Fruit fly (Drosophila melanogaster) whole organism, prepupa: ENCODE data around the gene Mlc2.

Experiments
- CG10631 ChIP-seq: fragments of 200-800 bp; sonication (Bioruptor generic); optimal IDR thresholded peaks from 2 replicates; lab custom pipeline; 2016; ENCODE audit warnings: missing biosample characterization, missing genetic modification characterization
- CG10669 ChIP-seq: fragments of 200-800 bp; sonication (Bioruptor generic); optimal IDR thresholded peaks from 3 replicates; lab custom pipeline; 2018; ENCODE audit warnings: missing biosample characterization, mild to moderate bottlenecking, missing genetic modification characterization, moderate library complexity
- CG11294 ChIP-seq: fragments of 200-800 bp; sonication (Bioruptor generic); IDR thresholded peaks from 2 replicates; pipeline ENCODE4 v1.3.6; 2022; ENCODE audit warnings: missing biosample characterization, missing genetic modification characterization
- CG11762 ChIP-seq: fragments of 200-800 bp; sonication (Bioruptor generic); optimal IDR thresholded peaks from 3 replicates; lab custom pipeline; 2016; ENCODE audit warnings: missing biosample characterization, missing genetic modification characterization; ENCODE audit not compliant: insufficient read depth
- CG15336 ChIP-seq: fragments of 200-800 bp; sonication (Bioruptor generic); IDR thresholded peaks from 2 replicates; pipeline ENCODE4 v1.3.6; 2022; ENCODE audit warnings: missing biosample characterization, missing genetic modification characterization
- CG16779 ChIP-seq: fragments of 200-800 bp; sonication (Bioruptor generic); optimal IDR thresholded peaks from 3 replicates; lab custom pipeline; 2017; ENCODE audit warnings: missing biosample characterization, mild to moderate bottlenecking, missing genetic modification characterization
- CG32006 ChIP-seq: fragments of 200-800 bp; sonication (Bioruptor generic); optimal IDR thresholded peaks from 3 replicates; lab custom pipeline; 2017; ENCODE audit warnings: missing biosample characterization, mild to moderate bottlenecking, missing genetic modification characterization
- CG3919 ChIP-seq: fragments of 200-800 bp; sonication (Bioruptor generic); optimal IDR thresholded peaks from 3 replicates; lab custom pipeline; 2016; ENCODE audit warnings: missing biosample characterization, missing genetic modification characterization
- CG4318 ChIP-seq: fragments of 200-800 bp; sonication (Bioruptor generic); optimal IDR thresholded peaks from 3 replicates; lab custom pipeline; 2017; ENCODE audit warnings: missing biosample characterization, mild to moderate bottlenecking, missing genetic modification characterization
- CG6163 ChIP-seq: fragments of 200-800 bp; sonication (Bioruptor generic); IDR thresholded peaks from 3 replicates; pipeline ENCODE4 v1.3.6; 2022; ENCODE audit warnings: missing biosample characterization, missing genetic modification characterization
- CG6792 ChIP-seq: fragments of 200-800 bp; sonication (Bioruptor generic); optimal IDR thresholded peaks from 3 replicates; lab custom pipeline; 2016; ENCODE audit warnings: missing biosample characterization, missing genetic modification characterization
- CG6808 ChIP-seq: fragments of 200-800 bp; sonication (Bioruptor generic); optimal IDR thresholded peaks from 3 replicates; lab custom pipeline; 2017; ENCODE audit warnings: missing biosample characterization, missing genetic modification characterization, mild to moderate bottlenecking, moderate library complexity, missing genetic modification reagents
- CG7368 ChIP-seq: fragments of 200-800 bp; sonication (Bioruptor generic); optimal IDR thresholded peaks from 3 replicates; lab custom pipeline; 2016; ENCODE audit warnings: missing biosample characterization, missing genetic modification characterization
- CG8319 ChIP-seq: fragments of 200-800 bp; sonication (Bioruptor generic); optimal IDR thresholded peaks from 3 replicates; lab custom pipeline; 2016; ENCODE audit warnings: missing biosample characterization, missing genetic modification characterization
- CG9139 ChIP-seq: fragments of 200-800 bp; sonication (Bioruptor generic); optimal IDR thresholded peaks from 3 replicates; lab custom pipeline; 2017; ENCODE audit warnings: missing biosample characterization, mild to moderate bottlenecking, missing genetic modification characterization
- Eip75B ChIP-seq: fragments of 200-800 bp; sonication (Bioruptor generic); optimal IDR thresholded peaks from 3 replicates; lab custom pipeline; 2016; ENCODE audit warnings: missing biosample characterization, missing genetic modification characterization
- Eip78C ChIP-seq: fragments of 200-800 bp; sonication (Bioruptor generic); peaks from one replicate; lab custom pipeline; 2016; ENCODE audit warnings: missing biosample characterization, missing genetic modification characterization
- Eip93F ChIP-seq: fragments of 200-800 bp; sonication (Bioruptor generic); optimal IDR thresholded peaks from 2 replicates; lab custom pipeline; 2016; ENCODE audit warnings: missing biosample characterization, mild to moderate bottlenecking, missing genetic modification characterization
- Gug ChIP-seq: fragments of 200-800 bp; sonication (Bioruptor generic); IDR thresholded peaks from 2 replicates; pipeline ENCODE4 v1.3.6; 2022; ENCODE audit warnings: missing biosample characterization, missing genetic modification characterization
- Hr39 ChIP-seq: fragments of 200-800 bp; sonication (Bioruptor generic); optimal IDR thresholded peaks from 2 replicates; lab custom pipeline; 2016; ENCODE audit warnings: missing biosample characterization, missing genetic modification characterization
- Hr4 ChIP-seq: fragments of 200-800 bp; sonication (Bioruptor generic); optimal IDR thresholded peaks from 3 replicates; lab custom pipeline; 2016; ENCODE audit warnings: missing biosample characterization, missing genetic modification characterization
- Lpt ChIP-seq: fragments of 200-800 bp; sonication (Bioruptor generic); optimal IDR thresholded peaks from 3 replicates; lab custom pipeline; 2016; ENCODE audit warnings: missing biosample characterization, missing genetic modification characterization
- Met ChIP-seq: fragments of 200-800 bp; sonication (Bioruptor generic); optimal IDR thresholded peaks from 3 replicates; lab custom pipeline; 2016; ENCODE audit warnings: missing biosample characterization, missing genetic modification characterization
- OdsH ChIP-seq: fragments of 200-800 bp; sonication (Bioruptor generic); optimal IDR thresholded peaks from 3 replicates; lab custom pipeline; 2016; ENCODE audit warnings: missing biosample characterization, missing genetic modification characterization
- Smox ChIP-seq: fragments of 200-800 bp; sonication (Bioruptor generic); optimal IDR thresholded peaks from 3 replicates; lab custom pipeline; 2016; ENCODE audit warnings: missing biosample characterization, missing genetic modification characterization
- Sox102F ChIP-seq: fragments of 200-800 bp; sonication (Bioruptor generic); optimal IDR thresholded peaks from 2 replicates; lab custom pipeline; 2016; ENCODE audit warnings: missing biosample characterization, mild to moderate bottlenecking, missing genetic modification characterization
- acj6 ChIP-seq: fragments of 200-800 bp; sonication (Bioruptor generic); optimal IDR thresholded peaks from 3 replicates; lab custom pipeline; 2016; ENCODE audit warnings: missing biosample characterization, missing genetic modification characterization
- dac ChIP-seq: fragments of 200-800 bp; sonication (Bioruptor generic); optimal IDR thresholded peaks from 2 replicates; lab custom pipeline; 2017; ENCODE audit warnings: missing biosample characterization, mild to moderate bottlenecking, missing genetic modification characterization
- dsx ChIP-seq: fragments of 200-800 bp; optimal IDR thresholded peaks from 3 replicates; lab custom pipeline; 2019; ENCODE audit warnings: missing biosample characterization, mild to moderate bottlenecking, missing genetic modification characterization, moderate library complexity; ENCODE audit not compliant: poor library complexity, severe bottlenecking
- esn ChIP-seq: fragments of 200-800 bp; sonication (Bioruptor generic); optimal IDR thresholded peaks from 2 replicates; lab custom pipeline; 2016; ENCODE audit warnings: missing biosample characterization, mild to moderate bottlenecking, missing genetic modification characterization, moderate library complexity
- fd59A ChIP-seq: fragments of 200-800 bp; sonication (Bioruptor generic); optimal IDR thresholded peaks from 2 replicates; lab custom pipeline; 2017; ENCODE audit warnings: missing biosample characterization, mild to moderate bottlenecking, missing genetic modification characterization, missing genetic modification reagents
- fd85E ChIP-seq: fragments of 200-800 bp; sonication (Bioruptor generic); optimal IDR thresholded peaks from 3 replicates; lab custom pipeline; 2016; ENCODE audit warnings: missing biosample characterization, missing genetic modification characterization
- fkh ChIP-seq: fragments of 200-800 bp; sonication (Bioruptor generic); optimal IDR thresholded peaks from 3 replicates; lab custom pipeline; 2017; ENCODE audit warnings: missing biosample characterization, mild to moderate bottlenecking, missing genetic modification characterization, moderate library complexity
- lz ChIP-seq: fragments of 200-800 bp; sonication (Bioruptor generic); optimal IDR thresholded peaks from 3 replicates; lab custom pipeline; 2016; ENCODE audit warnings: missing biosample characterization, missing genetic modification characterization
- net ChIP-seq: fragments of 200-800 bp; sonication (Bioruptor generic); optimal IDR thresholded peaks from 3 replicates; lab custom pipeline; 2016; ENCODE audit warnings: missing biosample characterization, missing genetic modification characterization
- pdm3 ChIP-seq: fragments of 200-800 bp; sonication (Bioruptor generic); optimal IDR thresholded peaks from 3 replicates; lab custom pipeline; 2016; ENCODE audit warnings: missing biosample characterization, missing genetic modification characterization
- vri ChIP-seq: fragments of 200-800 bp; sonication (Bioruptor generic); optimal IDR thresholded peaks from 3 replicates; lab custom pipeline; 2016; ENCODE audit warnings: missing biosample characterization, mild to moderate bottlenecking, missing genetic modification characterization

Mlc2 gene

DNA sequence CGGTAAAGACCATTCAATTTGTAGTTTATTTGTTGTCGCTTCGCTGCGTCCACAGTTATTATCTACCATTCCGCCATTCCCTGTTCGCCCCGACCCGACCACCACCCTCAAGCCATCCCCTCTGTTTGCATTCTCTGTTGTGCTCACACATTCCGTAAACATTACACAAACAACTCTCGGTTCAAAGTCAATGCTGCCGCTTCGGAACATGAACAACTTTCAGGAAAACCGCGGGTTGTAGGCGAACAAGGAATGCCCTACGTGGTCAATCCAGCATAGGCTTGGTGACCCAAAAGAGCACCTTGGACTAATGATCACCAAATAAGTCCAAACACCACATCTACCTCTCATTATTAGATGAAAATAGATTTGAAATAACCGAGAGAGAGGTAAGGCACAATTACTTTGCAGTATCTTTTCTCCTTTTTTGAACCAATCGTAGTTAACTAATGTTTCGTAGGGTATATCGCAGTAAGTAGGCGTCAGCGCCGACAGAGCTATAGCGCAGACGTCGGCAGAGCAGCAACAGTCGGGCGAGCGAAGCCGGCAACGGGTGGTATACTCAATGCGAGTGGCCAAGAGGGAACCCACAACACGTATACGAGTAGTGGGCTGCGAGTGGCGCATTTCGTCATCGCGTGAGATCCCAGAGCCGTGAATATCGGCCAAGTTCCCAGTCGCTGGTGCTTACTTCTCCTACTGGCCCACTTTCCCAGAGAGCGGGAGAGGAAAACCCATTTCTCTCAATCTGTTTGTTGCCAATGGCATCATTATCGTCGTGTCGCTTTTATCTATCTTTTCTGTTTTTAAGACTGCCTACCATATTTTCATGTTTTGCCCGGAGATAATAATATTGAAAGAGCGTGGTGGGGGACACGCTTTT is 29.0 kb upstream of the Mlc2 start (continued):
- TF ChIP-seq pdm3 (GFP tag; lab: Kevin White, UChicago): peak; percentile 69
- TF ChIP-seq Met (GFP tag; lab: Kevin White, UChicago): peak; percentile 65
- peak; percentile 42 for TF ChIP-seq fd59A
- TF ChIP-seq CG4318 (GFP tag; lab: Kevin White, UChicago): peak; percentile 63
- TF ChIP-seq dac: peak; percentile 59
- TF ChIP-seq lz: peak; percentile 59
- peak; percentile 33 for TF ChIP-seq Smox
- TF ChIP-seq CG11294 (GFP tag; lab: Robert Waterston, UW): peak; percentile 70
- peak; percentile 13 for TF ChIP-seq fd85E (GFP tag; lab: Kevin White, UChicago)
- peak; percentile 60 for TF ChIP-seq dsx (GFP tag; lab: Kevin White, UChicago)
- TF ChIP-seq Sox102F (GFP tag; lab: Kevin White, UChicago): no peak
- peak; percentile 74 for TF ChIP-seq CG3919 (GFP tag; lab: Kevin White, UChicago)
- TF ChIP-seq CG15336: peak; percentile 64; the same call in 1 of the 2 replicates
- peak; percentile 69 for TF ChIP-seq net

DNA sequence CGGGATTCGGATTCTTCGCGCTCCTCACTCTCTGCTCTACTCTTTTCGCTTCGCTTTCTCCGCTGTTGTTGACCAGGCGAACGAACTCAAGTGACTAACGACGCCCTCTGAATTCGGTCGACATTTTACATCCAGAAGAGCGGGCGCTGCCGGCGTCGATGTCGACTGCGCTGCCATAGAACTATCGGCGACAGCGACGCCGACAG is 28.4 kb upstream of the Mlc2 start, which contains the start of gene CG9743:
TSS of gene CG9743 (minus strand) at position 101 of the 206 bp plus-strand sequence.
- no peak for TF ChIP-seq dac
- TF ChIP-seq fkh (GFP tag; lab: Kevin White, UChicago): no peak
- no peak for TF ChIP-seq Hr39 (GFP tag; lab: Kevin White, UChicago)
- no peak for TF ChIP-seq Met (GFP tag; lab: Kevin White, UChicago)
- no peak for TF ChIP-seq CG11294 (GFP tag; lab: Robert Waterston, UW)
- no peak for TF ChIP-seq Sox102F (GFP tag; lab: Kevin White, UChicago)
- no peak for TF ChIP-seq CG8319 (GFP tag; lab: Kevin White, UChicago)

- TF ChIP-seq Gug (GFP tag; lab: Robert Waterston, UW) (no peak), pdm3 (GFP tag; lab: Kevin White, UChicago) (no peak), CG10669 (GFP tag; lab: Kevin White, UChicago) (no peak), CG10631 (GFP tag; lab: Kevin White, UChicago) (no peak), dac (no peak), CG6163 (no peak), CG7368 (GFP tag; lab: Kevin White, UChicago) (no peak), Smox (no peak), esn (GFP tag; lab: Kevin White, UChicago) (no peak), acj6 (GFP tag; lab: Kevin White, UChicago) (no peak)
These were observed 26.7 kb upstream of the Mlc2 start for dm6 chr3R:30201064-30201463.

dm6 chr3R:30200091-30200698 is 25.8 kb upstream of the Mlc2 start:
- TF ChIP-seq CG32006 (GFP tag; lab: Kevin White, UChicago): no peak
- TF ChIP-seq CG10631 (GFP tag; lab: Kevin White, UChicago): no peak
- TF ChIP-seq fd85E (GFP tag; lab: Kevin White, UChicago): no peak
- no peak for TF ChIP-seq CG6792 (GFP tag; lab: Kevin White, UChicago)
- TF ChIP-seq CG6808: no peak
- TF ChIP-seq vri: peak; percentile 91
- no peak for TF ChIP-seq fd59A
- no peak for TF ChIP-seq Met (GFP tag; lab: Kevin White, UChicago)
- no peak for TF ChIP-seq Hr4 (GFP tag; lab: Kevin White, UChicago)
- no peak for TF ChIP-seq OdsH (GFP tag; lab: Kevin White, UChicago)
- peak; percentile 5 for TF ChIP-seq fkh (GFP tag; lab: Kevin White, UChicago)
- no peak for TF ChIP-seq Gug (GFP tag; lab: Robert Waterston, UW)
- TF ChIP-seq CG16779 (tag; lab: Kevin White, UChicago): no peak
- no peak for TF ChIP-seq CG11762 (GFP tag; lab: Kevin White, UChicago)
- TF ChIP-seq Eip75B (GFP tag; lab: Kevin White, UChicago): no peak
- TF ChIP-seq CG9139 (GFP tag; lab: Kevin White, UChicago): no peak
- TF ChIP-seq Eip93F (GFP tag; lab: Kevin White, UChicago): no peak
- TF ChIP-seq Eip78C (GFP tag; lab: Kevin White, UChicago): peak; percentile 5
- TF ChIP-seq Lpt: no peak
- TF ChIP-seq, all 60 proteins: peak for 3
